In genomic region chr3R:8119457-8120337, dm6 we compare ENCODE assay signal across 1 fruit fly cellular context.
A peak's percentile ranks its signal among the peaks of the same experiment; 100 is the strongest.
TF ChIP-seq lines count a peak whose summit lies in the region.

No protein-coding gene starts in this region.

TF ChIP-seq in whole organism, embryonic, 481 proteins besides CTCF, POLR2A, EP300 and RAD21 (continued from another document and continues in another):
- peak; percentile 74 for TF ChIP-seq Rfx (GFP tag; IDR thresholded peaks at IDR 0.05; lab: Robert Waterston, UW)
- TF ChIP-seq lola (GFP tag; optimal IDR thresholded peaks at IDR 0.05; lab: Kevin White, UChicago), result peak in 1 of 3 experiments; percentile 17
- TF ChIP-seq CG7271 (tag; optimal IDR thresholded peaks at IDR 0.05; lab: Kevin White, UChicago), result no peak
- TF ChIP-seq Dref (GFP tag; IDR thresholded peaks at IDR 0.05; lab: Robert Waterston, UW), result 0 out of 2 replicates have a peak, but pooled peaks have one; percentile 22
- TF ChIP-seq Bgb (GFP tag; IDR thresholded peaks at IDR 0.05; lab: Robert Waterston, UW; ENCODE audit: partially characterized antibody), result peak; percentile 39; the same call in 1 of the 2 replicates
- TF ChIP-seq CG1529 (GFP tag; optimal IDR thresholded peaks at IDR 0.05; lab: Kevin White, UChicago), result peak; percentile 7
- peak; percentile 43 for TF ChIP-seq CG17829 (tag; optimal IDR thresholded peaks at IDR 0.05; lab: Kevin White, UChicago)
- TF ChIP-seq hkb (optimal IDR thresholded peaks at IDR 0.05; lab: Kevin White, UChicago), result no peak
- TF ChIP-seq hkb (GFP tag; IDR thresholded peaks at IDR 0.05; lab: Robert Waterston, UW), result peak; percentile 66
- no peak for TF ChIP-seq CG11398 (GFP tag; optimal IDR thresholded peaks at IDR 0.05; lab: Kevin White, UChicago)
- TF ChIP-seq CG8359 (GFP tag; optimal IDR thresholded peaks at IDR 0.05; lab: Kevin White, UChicago; ENCODE audit: borderline replicate concordance), result no peak
- TF ChIP-seq sna (GFP tag; IDR thresholded peaks at IDR 0.05; lab: Robert Waterston, UW; ENCODE audit: partially characterized antibody), result peak; percentile 48
- TF ChIP-seq YL-1 (GFP tag; optimal IDR thresholded peaks at IDR 0.05; lab: Kevin White, UChicago), result no peak
- TF ChIP-seq jumu (GFP tag; optimal IDR thresholded peaks at IDR 0.05; lab: Kevin White, UChicago), result no peak
- TF ChIP-seq CG17568 (GFP tag; optimal IDR thresholded peaks at IDR 0.05; lab: Kevin White, UChicago), result peak; percentile 51
- no peak for TF ChIP-seq nerfin-2 (GFP tag; IDR thresholded peaks at IDR 0.05; lab: Robert Waterston, UW; ENCODE audit: partially characterized antibody)
- TF ChIP-seq sens (GFP tag; lab: Kevin White, UChicago), result peak; percentile 84
- TF ChIP-seq MESR4 (GFP tag; optimal IDR thresholded peaks at IDR 0.05; lab: Kevin White, UChicago), result no peak
- no peak for TF ChIP-seq CG16863 (GFP tag; optimal IDR thresholded peaks at IDR 0.05; lab: Kevin White, UChicago)
- peak; percentile 28 for TF ChIP-seq dmrt11E (tag; optimal IDR thresholded peaks at IDR 0.05; lab: Kevin White, UChicago)
- TF ChIP-seq CG4730 (GFP tag; IDR thresholded peaks at IDR 0.05; lab: Robert Waterston, UW), result peak; percentile 41
- peak; percentile 59 for TF ChIP-seq CG3847 (GFP tag; IDR thresholded peaks at IDR 0.05; lab: Robert Waterston, UW)
- TF ChIP-seq H15 (GFP tag; IDR thresholded peaks at IDR 0.05; lab: Robert Waterston, UW), result 0 out of 3 replicates have a peak, but pooled peaks have one; percentile 18
- no peak for TF ChIP-seq HmgD (GFP tag; optimal IDR thresholded peaks at IDR 0.05; lab: Kevin White, UChicago)
- no peak for TF ChIP-seq aop (GFP tag; IDR thresholded peaks at IDR 0.05; lab: Robert Waterston, UW)
- peak; percentile 74 for TF ChIP-seq vvl (GFP tag; IDR thresholded peaks at IDR 0.05; lab: Robert Waterston, UW)
- TF ChIP-seq cato (GFP tag; optimal IDR thresholded peaks at IDR 0.05; lab: Kevin White, UChicago; ENCODE audit: borderline replicate concordance), result no peak
- TF ChIP-seq CG6791 (GFP tag; IDR thresholded peaks at IDR 0.05; lab: Robert Waterston, UW; ENCODE audit: partially characterized antibody), result no peak
- peak; percentile 84 for TF ChIP-seq exex (tag; optimal IDR thresholded peaks at IDR 0.05; lab: Kevin White, UChicago)
- TF ChIP-seq CG15479 (GFP tag; optimal IDR thresholded peaks at IDR 0.05; lab: Kevin White, UChicago), result peak; percentile 51
- no peak for TF ChIP-seq CG10565 (GFP tag; optimal IDR thresholded peaks at IDR 0.05; lab: Kevin White, UChicago)
- TF ChIP-seq HLH54F (GFP tag; optimal IDR thresholded peaks at IDR 0.05; lab: Kevin White, UChicago), result no peak
- no peak for TF ChIP-seq NK7.1 (GFP tag; optimal IDR thresholded peaks at IDR 0.05; lab: Kevin White, UChicago)
- no peak for TF ChIP-seq gsb (GFP tag; IDR thresholded peaks at IDR 0.05; lab: Robert Waterston, UW)
- no peak for TF ChIP-seq ems (GFP tag; optimal IDR thresholded peaks at IDR 0.05; lab: Kevin White, UChicago)
- no peak for TF ChIP-seq hb (GFP tag; IDR thresholded peaks at IDR 0.05; lab: Robert Waterston, UW; ENCODE audit: partially characterized antibody)
- TF ChIP-seq eyg (GFP tag; optimal IDR thresholded peaks at IDR 0.05; lab: Kevin White, UChicago), result no peak
- no peak for TF ChIP-seq otp (GFP tag; IDR thresholded peaks at IDR 0.05; lab: Robert Waterston, UW)
- no peak for TF ChIP-seq tll (GFP tag; optimal IDR thresholded peaks at IDR 0.05; lab: Kevin White, UChicago)
- TF ChIP-seq stc (GFP tag; IDR thresholded peaks at IDR 0.05; lab: Robert Waterston, UW), result no peak; the same call in 1 of the 2 replicates
- TF ChIP-seq CG2120 (GFP tag; optimal IDR thresholded peaks at IDR 0.05; lab: Kevin White, UChicago), result peak; percentile 57
- TF ChIP-seq Hmr (GFP tag; optimal IDR thresholded peaks at IDR 0.05; lab: Kevin White, UChicago), result peak; percentile 80
- TF ChIP-seq pzg (GFP tag; optimal IDR thresholded peaks at IDR 0.05; lab: Kevin White, UChicago), result no peak
- peak; percentile 77 for TF ChIP-seq lab (GFP tag; optimal IDR thresholded peaks at IDR 0.05; lab: Kevin White, UChicago)
- no peak for TF ChIP-seq CG3163 (GFP tag; optimal IDR thresholded peaks at IDR 0.05; lab: Kevin White, UChicago)
- TF ChIP-seq row (GFP tag; IDR thresholded peaks at IDR 0.05; lab: Robert Waterston, UW), result peak; percentile 83
- TF ChIP-seq CG17385 (GFP tag; optimal IDR thresholded peaks at IDR 0.05; lab: Kevin White, UChicago), result peak; percentile 64
- no peak for TF ChIP-seq CHES-1-like (GFP tag; optimal IDR thresholded peaks at IDR 0.05; lab: Kevin White, UChicago)
- TF ChIP-seq BtbVII (GFP tag; optimal IDR thresholded peaks at IDR 0.05; lab: Kevin White, UChicago), result peak; percentile 67
- TF ChIP-seq bcd (GFP tag; optimal IDR thresholded peaks at IDR 0.05; lab: Kevin White, UChicago), result peak; percentile 47
- TF ChIP-seq Bteb2 (GFP tag; optimal IDR thresholded peaks at IDR 0.05; lab: Kevin White, UChicago), result no peak
- peak; percentile 90 for TF ChIP-seq slbo (GFP tag; IDR thresholded peaks at IDR 0.05; lab: Robert Waterston, UW)
- no peak for TF ChIP-seq CG1647 (GFP tag; optimal IDR thresholded peaks at IDR 0.05; lab: Kevin White, UChicago)
- TF ChIP-seq Kr (GFP tag; optimal IDR thresholded peaks at IDR 0.05; lab: Kevin White, UChicago), result no peak
- TF ChIP-seq CG3407 (GFP tag; optimal IDR thresholded peaks at IDR 0.05; lab: Kevin White, UChicago), result no peak
- no peak for TF ChIP-seq nerfin-1 (tag; optimal IDR thresholded peaks at IDR 0.05; lab: Kevin White, UChicago)
- TF ChIP-seq Sox100B (GFP tag; optimal IDR thresholded peaks at IDR 0.05; lab: Kevin White, UChicago), result peak; percentile 66
- TF ChIP-seq pan (optimal IDR thresholded peaks at IDR 0.05; lab: Kevin White, UChicago), result no peak
- peak in 1 of 2 experiments; percentile 75 for TF ChIP-seq pan (GFP tag; optimal IDR thresholded peaks at IDR 0.05 in 1 of 2, IDR thresholded peaks at IDR 0.05 in 1 of 2)
- no peak for TF ChIP-seq Awh (GFP tag; IDR thresholded peaks at IDR 0.05; lab: Robert Waterston, UW)
- TF ChIP-seq trem (tag; optimal IDR thresholded peaks at IDR 0.05; lab: Kevin White, UChicago), result peak; percentile 38
- no peak for TF ChIP-seq dan (GFP tag; IDR thresholded peaks at IDR 0.05; lab: Robert Waterston, UW)
- TF ChIP-seq CG30020 (tag; optimal IDR thresholded peaks at IDR 0.05; lab: Kevin White, UChicago), result no peak
- TF ChIP-seq CG11247 (GFP tag; IDR thresholded peaks at IDR 0.05; lab: Robert Waterston, UW), result peak; percentile 5; the same call in 1 of the 2 replicates
- peak; percentile 25 for TF ChIP-seq CG18476 (GFP tag; optimal IDR thresholded peaks at IDR 0.05; lab: Kevin White, UChicago)
- peak; percentile 54 for TF ChIP-seq HHEX (GFP tag; optimal IDR thresholded peaks at IDR 0.05; lab: Kevin White, UChicago)
- TF ChIP-seq so (GFP tag; IDR thresholded peaks at IDR 0.05; lab: Robert Waterston, UW), result no peak; the same call in 2 of the 3 replicates
- peak; percentile 25; the same call in 1 of the 2 replicates for TF ChIP-seq CG32767 (GFP tag; IDR thresholded peaks at IDR 0.05; lab: Robert Waterston, UW)
- TF ChIP-seq sens-2 (GFP tag; IDR thresholded peaks at IDR 0.05; lab: Robert Waterston, UW), result 0 out of 2 replicates have a peak, but pooled peaks have one; percentile 44
- no peak for TF ChIP-seq gcm2 (GFP tag; optimal IDR thresholded peaks at IDR 0.05; lab: Kevin White, UChicago)
- TF ChIP-seq kah (GFP tag; optimal IDR thresholded peaks at IDR 0.05; lab: Kevin White, UChicago), result peak; percentile 34
- peak; percentile 65 for TF ChIP-seq CG12659 (GFP tag; optimal IDR thresholded peaks at IDR 0.05; lab: Kevin White, UChicago)
- TF ChIP-seq Hand (GFP tag; optimal IDR thresholded peaks at IDR 0.05; lab: Kevin White, UChicago), result peak; percentile 45
- peak in 1 of 2 experiments; percentile 67 for TF ChIP-seq Pdp1 (GFP tag; optimal IDR thresholded peaks at IDR 0.05; lab: Kevin White, UChicago)
- peak; percentile 63 for TF ChIP-seq CG6813 (GFP tag; optimal IDR thresholded peaks at IDR 0.05; lab: Kevin White, UChicago)
- peak; percentile 70 for TF ChIP-seq Xrp1 (GFP tag; IDR thresholded peaks at IDR 0.05; lab: Robert Waterston, UW)
- no peak for TF ChIP-seq Elba2 (GFP tag; optimal IDR thresholded peaks at IDR 0.05; lab: Kevin White, UChicago)
- no peak for TF ChIP-seq CG31365 (tag; optimal IDR thresholded peaks at IDR 0.05; lab: Kevin White, UChicago)
- TF ChIP-seq zen2 (GFP tag; IDR thresholded peaks at IDR 0.05; lab: Robert Waterston, UW; ENCODE audit: partially characterized antibody), result no peak; the same call in 2 of the 3 replicates
- peak; percentile 57 for TF ChIP-seq CG8388 (GFP tag; optimal IDR thresholded peaks at IDR 0.05; lab: Kevin White, UChicago)
- TF ChIP-seq CG12155 (GFP tag; optimal IDR thresholded peaks at IDR 0.05; lab: Kevin White, UChicago), result peak; percentile 38
- TF ChIP-seq wek (GFP tag; optimal IDR thresholded peaks at IDR 0.05; lab: Kevin White, UChicago), result peak; percentile 64
- TF ChIP-seq CG5245 (GFP tag; optimal IDR thresholded peaks at IDR 0.05; lab: Kevin White, UChicago), result peak; percentile 12
- TF ChIP-seq CG4360 (GFP tag; IDR thresholded peaks at IDR 0.05; lab: Robert Waterston, UW), result peak; percentile 88
- no peak for TF ChIP-seq bowl (GFP tag; IDR thresholded peaks at IDR 0.05; lab: Robert Waterston, UW)
- TF ChIP-seq CG2678 (tag; optimal IDR thresholded peaks at IDR 0.05; lab: Kevin White, UChicago), result peak; percentile 89
- TF ChIP-seq Myb (GFP tag; optimal IDR thresholded peaks at IDR 0.05; lab: Kevin White, UChicago), result no peak
- TF ChIP-seq E2f1 (GFP tag; IDR thresholded peaks at IDR 0.05; lab: Robert Waterston, UW), result peak; percentile 69
- TF ChIP-seq scrt (GFP tag; optimal IDR thresholded peaks at IDR 0.05; lab: Kevin White, UChicago), result peak; percentile 56
- TF ChIP-seq Eip74EF (GFP tag; optimal IDR thresholded peaks at IDR 0.05; lab: Kevin White, UChicago), result peak in 1 of 2 experiments; percentile 54
- peak; percentile 20 for TF ChIP-seq Hey (tag; optimal IDR thresholded peaks at IDR 0.05; lab: Kevin White, UChicago)
- peak; percentile 71 for TF ChIP-seq CG13296 (GFP tag; optimal IDR thresholded peaks at IDR 0.05; lab: Kevin White, UChicago)
- no peak for TF ChIP-seq CG9876 (GFP tag; optimal IDR thresholded peaks at IDR 0.05; lab: Kevin White, UChicago)
- no peak for TF ChIP-seq hth (optimal IDR thresholded peaks at IDR 0.05; lab: Kevin White, UChicago)
- TF ChIP-seq CG1024 (GFP tag; IDR thresholded peaks at IDR 0.05; lab: Robert Waterston, UW), result no peak
- peak in 1 of 3 experiments; percentile 46 for TF ChIP-seq Stat92E (GFP tag; optimal IDR thresholded peaks at IDR 0.05; lab: Kevin White, UChicago)
- peak; percentile 87 for TF ChIP-seq CG18599 (GFP tag; optimal IDR thresholded peaks at IDR 0.05; lab: Kevin White, UChicago)
- TF ChIP-seq gfzf (GFP tag; optimal IDR thresholded peaks at IDR 0.05; lab: Kevin White, UChicago), result no peak
- no peak for TF ChIP-seq vnd (GFP tag; IDR thresholded peaks at IDR 0.05; lab: Robert Waterston, UW; ENCODE audit: partially characterized antibody)
- TF ChIP-seq Taf1 (GFP tag; IDR thresholded peaks at IDR 0.05; lab: Robert Waterston, UW), result peak; percentile 64; the same call in 1 of the 2 replicates
- TF ChIP-seq Sin3A (optimal IDR thresholded peaks at IDR 0.05; lab: Kevin White, UChicago), result no peak
- TF ChIP-seq danr (GFP tag; IDR thresholded peaks at IDR 0.05; lab: Robert Waterston, UW), result peak; percentile 39; the same call in 1 of the 2 replicates
- TF ChIP-seq Nf-YA (GFP tag; IDR thresholded peaks at IDR 0.05; lab: Robert Waterston, UW), result no peak
- TF ChIP-seq tna (GFP tag; IDR thresholded peaks at IDR 0.05; lab: Robert Waterston, UW; ENCODE audit: partially characterized antibody), result no peak
- TF ChIP-seq Dad (GFP tag; optimal IDR thresholded peaks at IDR 0.05; lab: Kevin White, UChicago), result no peak
- TF ChIP-seq emc (GFP tag; optimal IDR thresholded peaks at IDR 0.05; lab: Kevin White, UChicago), result no peak
- TF ChIP-seq tx (GFP tag; optimal IDR thresholded peaks at IDR 0.05; lab: Kevin White, UChicago), result no peak
- TF ChIP-seq Trl (optimal IDR thresholded peaks at IDR 0.05; lab: Kevin White, UChicago), result peak; percentile 81 to 92
- peak; percentile 28 for TF ChIP-seq Trl (GFP tag; optimal IDR thresholded peaks at IDR 0.05; lab: Kevin White, UChicago)
- TF ChIP-seq inv (GFP tag; IDR thresholded peaks at IDR 0.05; lab: Robert Waterston, UW; ENCODE audit: partially characterized antibody), result no peak
- no peak for TF ChIP-seq slou (GFP tag; optimal IDR thresholded peaks at IDR 0.05; lab: Kevin White, UChicago)
- TF ChIP-seq ftz-f1 (GFP tag; optimal IDR thresholded peaks at IDR 0.05; lab: Kevin White, UChicago), result peak; percentile 35
- TF ChIP-seq CG11723 (GFP tag; optimal IDR thresholded peaks at IDR 0.05; lab: Kevin White, UChicago), result no peak
- TF ChIP-seq CG42726 (GFP tag; IDR thresholded peaks at IDR 0.05; lab: Robert Waterston, UW; ENCODE audit: partially characterized antibody), result no peak
- TF ChIP-seq phol (tag; optimal IDR thresholded peaks at IDR 0.05; lab: Kevin White, UChicago), result peak; percentile 64
- peak; percentile 5 for TF ChIP-seq Jarid2 (GFP tag; optimal IDR thresholded peaks at IDR 0.05; lab: Kevin White, UChicago)
- peak; percentile 41 for TF ChIP-seq Fer2 (tag; optimal IDR thresholded peaks at IDR 0.05; lab: Kevin White, UChicago)
- peak; percentile 56 for TF ChIP-seq CG6254 (GFP tag; optimal IDR thresholded peaks at IDR 0.05; lab: Kevin White, UChicago)
- TF ChIP-seq CG7372 (GFP tag; IDR thresholded peaks at IDR 0.05; lab: Robert Waterston, UW), result 0 out of 2 replicates have a peak, but pooled peaks have one; percentile 17
- TF ChIP-seq CG15601 (tag; optimal IDR thresholded peaks at IDR 0.05; lab: Kevin White, UChicago), result peak; percentile 41
- no peak for TF ChIP-seq CG2129 (GFP tag; IDR thresholded peaks at IDR 0.05; lab: Robert Waterston, UW; ENCODE audit: partially characterized antibody)
- no peak for TF ChIP-seq dimm (GFP tag; IDR thresholded peaks at IDR 0.05; lab: Robert Waterston, UW)
- peak; percentile 83 for TF ChIP-seq CG34376 (GFP tag; optimal IDR thresholded peaks at IDR 0.05; lab: Kevin White, UChicago)
- TF ChIP-seq CG3838 (GFP tag; optimal IDR thresholded peaks at IDR 0.05; lab: Kevin White, UChicago), result peak; percentile 12
- peak; percentile 78 for TF ChIP-seq CG17359 (tag; optimal IDR thresholded peaks at IDR 0.05; lab: Kevin White, UChicago)
- no peak for TF ChIP-seq Mrtf (GFP tag; IDR thresholded peaks at IDR 0.05; lab: Robert Waterston, UW)
- no peak for TF ChIP-seq Dll (GFP tag; IDR thresholded peaks at IDR 0.05; lab: Robert Waterston, UW; ENCODE audit: partially characterized antibody)
- peak; percentile 24 for TF ChIP-seq HLHmδ (GFP tag; optimal IDR thresholded peaks at IDR 0.05; lab: Kevin White, UChicago)
- TF ChIP-seq Doc2 (GFP tag; IDR thresholded peaks at IDR 0.05; lab: Robert Waterston, UW), result no peak
- TF ChIP-seq HLH3B (GFP tag; IDR thresholded peaks at IDR 0.05; lab: Robert Waterston, UW), result peak; percentile 60; the same call in 1 of the 2 replicates
